Worm (Caenorhabditis elegans) whole organism, young adult: Measurements from ENCODE around the gene apn-1.

Experiments
- B0019.2 ChIP-seq: fragments of 200-800 bp; sonication (Bioruptor generic); conservative IDR thresholded peaks from 2 replicates; pipeline ENCODE4 v1.3.6; 2022; ENCODE audit warnings: missing genetic modification reagents, missing genetic modification characterization, missing compliant biosample characterization
- B0336.3 ChIP-seq: fragments of 200-800 bp; sonication (Bioruptor generic); IDR thresholded peaks from 2 replicates; pipeline ENCODE4 v1.3.6; 2022; ENCODE audit warnings: missing genetic modification characterization, missing compliant biosample characterization
- C17E4.6 ChIP-seq: fragments of 200-800 bp; sonication (Bioruptor generic); IDR thresholded peaks from 2 replicates; pipeline ENCODE4 v1.3.6; 2022; ENCODE audit warnings: missing genetic modification reagents, missing genetic modification characterization, missing compliant biosample characterization
- D2030.7 ChIP-seq: fragments of 200-800 bp; sonication (Bioruptor generic); IDR thresholded peaks from 2 replicates; pipeline ENCODE4 v1.3.6; 2022; ENCODE audit warnings: missing genetic modification reagents, missing genetic modification characterization, missing compliant biosample characterization
- F23B12.7 ChIP-seq: sonication (generic microtip); optimal IDR thresholded peaks from 2 replicates; lab custom pipeline; 2017; ENCODE audit warnings: missing genetic modification characterization, mild to moderate bottlenecking, missing compliant biosample characterization, antibody characterized with exemption, moderate library complexity; ENCODE audit not compliant: insufficient read depth
- F37B4.10 ChIP-seq: fragments of 200-800 bp; sonication (Bioruptor generic); IDR thresholded peaks from 2 replicates; pipeline ENCODE4 v1.3.6; 2022; ENCODE audit warnings: missing genetic modification characterization, missing compliant biosample characterization
- F55B11.4 ChIP-seq: sonication (generic microtip); optimal IDR thresholded peaks from 2 replicates; lab custom pipeline; 2016; ENCODE audit warnings: missing compliant biosample characterization, missing genetic modification characterization, borderline replicate concordance; ENCODE audit not compliant: insufficient read depth
- F57A8.1 ChIP-seq: fragments of 200-800 bp; sonication (Bioruptor generic); optimal IDR thresholded peaks from 2 replicates; lab custom pipeline; 2018; ENCODE audit warnings: mild to moderate bottlenecking, missing genetic modification characterization, moderate library complexity, missing compliant biosample characterization
- F57C9.4 ChIP-seq: sonication (generic microtip); optimal IDR thresholded peaks from 2 replicates; lab custom pipeline; 2017; ENCODE audit warnings: mild to moderate bottlenecking, missing genetic modification characterization, missing compliant biosample characterization
- K11D2.4 ChIP-seq: fragments of 200-800 bp; sonication (Bioruptor generic); IDR thresholded peaks from 2 replicates; pipeline ENCODE4 v1.3.6; 2022; ENCODE audit warnings: missing genetic modification reagents, missing genetic modification characterization, missing compliant biosample characterization
- Y56A3A.18 ChIP-seq: fragments of 200-800 bp; sonication (Bioruptor generic); IDR thresholded peaks from 2 replicates; pipeline ENCODE4 v1.3.6; 2022; ENCODE audit warnings: missing genetic modification reagents, missing genetic modification characterization, missing compliant biosample characterization
- Y79H2A.3 ChIP-seq: fragments of 200-800 bp; sonication (Bioruptor generic); conservative IDR thresholded peaks from 2 replicates; pipeline ENCODE4 v1.3.6; 2022; ENCODE audit warnings: missing genetic modification reagents, missing genetic modification characterization, missing compliant biosample characterization
- ZK185.1 ChIP-seq: sonication (generic microtip); optimal IDR thresholded peaks from 2 replicates; lab custom pipeline; 2016; ENCODE audit warnings: mild to moderate bottlenecking, missing genetic modification characterization, missing compliant biosample characterization; ENCODE audit not compliant: poor library complexity, severe bottlenecking
- bed-1 ChIP-seq: fragments of 200-800 bp; sonication (Bioruptor generic); IDR thresholded peaks from 2 replicates; pipeline ENCODE4 v1.3.6; 2022; ENCODE audit warnings: missing genetic modification reagents, missing genetic modification characterization, missing compliant biosample characterization
- bed-2 ChIP-seq: fragments of 200-800 bp; sonication (Bioruptor generic); IDR thresholded peaks from 2 replicates; pipeline ENCODE4 v1.3.6; 2022; ENCODE audit warnings: missing genetic modification reagents, missing genetic modification characterization, missing compliant biosample characterization
- ccch-3 ChIP-seq: fragments of 200-800 bp; sonication (Bioruptor generic); optimal IDR thresholded peaks from 2 replicates; lab custom pipeline; 2018; ENCODE audit warnings: mild to moderate bottlenecking, missing genetic modification characterization, missing compliant biosample characterization
- cebp-1 ChIP-seq, 2 experiments: fragments of 200-800 bp in 1 of 2; sonication (Bioruptor generic) in 1 of 2; sonication (generic microtip) in 1 of 2; IDR thresholded peaks in 1 of 2; optimal IDR thresholded peaks in 1 of 2; 2 replicates each; pipeline versions ENCODE4 v1.3.6 to Lab custom; 2017 to 2022; ENCODE audit warnings: missing compliant biosample characterization in 2 of 2, missing genetic modification characterization in 2 of 2, mild to moderate bottlenecking in 1 of 2, missing genetic modification reagents in 1 of 2, moderate library complexity in 1 of 2
- ceh-100 ChIP-seq: fragments of 200-800 bp; sonication (Bioruptor generic); IDR thresholded peaks from 2 replicates; pipeline ENCODE4 v1.3.6; 2022; ENCODE audit warnings: missing genetic modification reagents, missing genetic modification characterization, missing compliant biosample characterization
- ceh-40 ChIP-seq: fragments of 200-800 bp; sonication (Bioruptor generic); IDR thresholded peaks from 2 replicates; pipeline ENCODE4 v1.3.6; 2022; ENCODE audit warnings: missing genetic modification characterization, missing compliant biosample characterization
- ceh-58 ChIP-seq: fragments of 200-800 bp; sonication (Bioruptor generic); IDR thresholded peaks from 2 replicates; pipeline ENCODE4 v1.3.6; 2022; ENCODE audit warnings: missing genetic modification characterization, missing compliant biosample characterization
- efl-1 ChIP-seq: fragments of 150-350 bp; optimal IDR thresholded peaks from 2 replicates; lab custom pipeline; 2014; ENCODE audit warnings: missing biosample characterization, missing genetic modification reagents, missing genetic modification characterization
- egl-18 ChIP-seq: fragments of 200-800 bp; sonication (Bioruptor generic); IDR thresholded peaks from 2 replicates; pipeline ENCODE4 v1.3.6; 2022; ENCODE audit warnings: missing genetic modification reagents, missing genetic modification characterization, missing compliant biosample characterization
- ekl-4 ChIP-seq: fragments of 200-800 bp; sonication (Bioruptor generic); IDR thresholded peaks from 2 replicates; pipeline ENCODE4 v1.3.6; 2022; ENCODE audit warnings: missing genetic modification reagents, missing genetic modification characterization, missing compliant biosample characterization
- fkh-3 ChIP-seq: sonication (generic microtip); optimal IDR thresholded peaks from 2 replicates; lab custom pipeline; 2016; ENCODE audit warnings: mild to moderate bottlenecking, missing genetic modification characterization, missing compliant biosample characterization
- hmg-1.2 ChIP-seq: fragments of 200-800 bp; sonication (Bioruptor generic); IDR thresholded peaks from 2 replicates; pipeline ENCODE4 v1.3.6; 2022; ENCODE audit warnings: missing genetic modification reagents, missing genetic modification characterization, missing compliant biosample characterization
- lag-1 ChIP-seq: fragments of 200-800 bp; sonication (Bioruptor generic); IDR thresholded peaks from 2 replicates; pipeline ENCODE4 v1.3.6; 2022; ENCODE audit warnings: missing genetic modification reagents, missing genetic modification characterization, missing compliant biosample characterization
- let-607 ChIP-seq, 2 experiments: fragments of 200-800 bp in 1 of 2; sonication (Bioruptor generic) in 1 of 2; sonication (generic microtip) in 1 of 2; optimal IDR thresholded peaks; 2 replicates each; lab custom pipeline; 2016 to 2018; ENCODE audit warnings: mild to moderate bottlenecking in 2 of 2, missing compliant biosample characterization in 2 of 2, missing genetic modification characterization in 2 of 2, moderate library complexity in 2 of 2, missing genotype in 1 of 2
- lin-26 ChIP-seq: fragments of 200-800 bp; sonication (Bioruptor generic); IDR thresholded peaks from 2 replicates; pipeline ENCODE4 v1.3.6; 2022; ENCODE audit warnings: missing genetic modification reagents, missing genetic modification characterization, missing compliant biosample characterization
- lin-35 ChIP-seq, 3 experiments: fragments of 150-350 bp in 2 of 3; sonication (generic microtip) in 1 of 3; optimal IDR thresholded peaks; 2 replicates each; lab custom pipeline; 2014 to 2018; ENCODE audit warnings: missing biosample characterization in 3 of 3, missing genetic modification characterization in 3 of 3, missing genetic modification reagents in 3 of 3
- lin-54 ChIP-seq: fragments of 200-800 bp; sonication (Bioruptor generic); optimal IDR thresholded peaks from 2 replicates; lab custom pipeline; 2018; ENCODE audit warnings: mild to moderate bottlenecking, missing genetic modification characterization, missing compliant biosample characterization
- lsl-1 ChIP-seq: fragments of 200-800 bp; sonication (Bioruptor generic); optimal IDR thresholded peaks from 2 replicates; lab custom pipeline; 2018; ENCODE audit warnings: mild to moderate bottlenecking, missing genetic modification characterization, moderate library complexity, missing compliant biosample characterization
- madf-3 ChIP-seq: fragments of 200-800 bp; sonication (Bioruptor generic); IDR thresholded peaks from 2 replicates; pipeline ENCODE4 v1.3.6; 2022; ENCODE audit warnings: missing genetic modification reagents, missing genetic modification characterization, missing compliant biosample characterization
- mel-28 ChIP-seq: sonication (generic microtip); optimal IDR thresholded peaks from 2 replicates; lab custom pipeline; 2016; ENCODE audit warnings: borderline replicate concordance, mild to moderate bottlenecking, missing genetic modification characterization, missing compliant biosample characterization
- mes-4 ChIP-seq: sonication (generic microtip); optimal IDR thresholded peaks from 2 replicates; lab custom pipeline; 2016; ENCODE audit warnings: missing genotype, missing genetic modification characterization, missing compliant biosample characterization
- mxl-1 ChIP-seq: sonication (generic microtip); optimal IDR thresholded peaks from 2 replicates; lab custom pipeline; 2016; ENCODE audit warnings: missing genetic modification characterization, missing compliant biosample characterization
- rcor-1 ChIP-seq: fragments of 200-800 bp; sonication (Bioruptor generic); IDR thresholded peaks from 2 replicates; pipeline ENCODE4 v1.3.6; 2022; ENCODE audit warnings: missing genetic modification reagents, missing genetic modification characterization, missing compliant biosample characterization
- repo-1 ChIP-seq: sonication (generic microtip); optimal IDR thresholded peaks from 2 replicates; lab custom pipeline; 2017; ENCODE audit warnings: mild to moderate bottlenecking, missing genetic modification characterization, missing compliant biosample characterization
- sea-2 ChIP-seq: fragments of 200-800 bp; sonication (Bioruptor generic); IDR thresholded peaks from 2 replicates; pipeline ENCODE4 v1.3.6; 2022; ENCODE audit warnings: missing genetic modification characterization, missing compliant biosample characterization
- tlf-1 ChIP-seq: fragments of 200-800 bp; sonication (Bioruptor generic); optimal IDR thresholded peaks from 2 replicates; lab custom pipeline; 2018; ENCODE audit warnings: mild to moderate bottlenecking, missing genetic modification characterization, missing compliant biosample characterization
- unc-130 ChIP-seq: sonication (generic microtip); optimal IDR thresholded peaks from 2 replicates; lab custom pipeline; 2016; ENCODE audit warnings: missing genetic modification reagents, missing genetic modification characterization, missing compliant biosample characterization
- unc-62 ChIP-seq: fragments of 150-350 bp; optimal IDR thresholded peaks from 2 replicates; lab custom pipeline; 2014; ENCODE audit warnings: missing biosample characterization, missing genetic modification reagents, missing genetic modification characterization
- xnd-1 ChIP-seq: sonication (generic microtip); optimal IDR thresholded peaks from 2 replicates; lab custom pipeline; 2016; ENCODE audit warnings: missing genotype, missing genetic modification reagents, missing genetic modification characterization, missing compliant biosample characterization
- zim-3 ChIP-seq: sonication (generic microtip); optimal IDR thresholded peaks from 2 replicates; lab custom pipeline; 2017; ENCODE audit warnings: mild to moderate bottlenecking, missing genetic modification characterization, moderate library complexity, missing compliant biosample characterization
- ztf-18 ChIP-seq: sonication (generic microtip); optimal IDR thresholded peaks from 2 replicates; lab custom pipeline; 2016; ENCODE audit warnings: missing genotype, mild to moderate bottlenecking, missing genetic modification characterization, missing compliant biosample characterization
- ztf-25 ChIP-seq: fragments of 200-800 bp; sonication (Bioruptor generic); IDR thresholded peaks from 2 replicates; pipeline ENCODE4 v1.3.6; 2022; ENCODE audit warnings: missing genetic modification reagents, missing genetic modification characterization, missing compliant biosample characterization
- ztf-28 ChIP-seq: fragments of 200-800 bp; sonication (Bioruptor generic); IDR thresholded peaks from 2 replicates; pipeline ENCODE4 v1.3.6; 2022; ENCODE audit warnings: missing genetic modification reagents, missing genetic modification characterization, missing compliant biosample characterization
- ztf-6 ChIP-seq: fragments of 200-800 bp; sonication (Bioruptor generic); IDR thresholded peaks from 2 replicates; pipeline ENCODE4 v1.3.6; 2022; ENCODE audit warnings: missing genetic modification reagents, missing genetic modification characterization, missing compliant biosample characterization

The apn-1 gene

DNA sequence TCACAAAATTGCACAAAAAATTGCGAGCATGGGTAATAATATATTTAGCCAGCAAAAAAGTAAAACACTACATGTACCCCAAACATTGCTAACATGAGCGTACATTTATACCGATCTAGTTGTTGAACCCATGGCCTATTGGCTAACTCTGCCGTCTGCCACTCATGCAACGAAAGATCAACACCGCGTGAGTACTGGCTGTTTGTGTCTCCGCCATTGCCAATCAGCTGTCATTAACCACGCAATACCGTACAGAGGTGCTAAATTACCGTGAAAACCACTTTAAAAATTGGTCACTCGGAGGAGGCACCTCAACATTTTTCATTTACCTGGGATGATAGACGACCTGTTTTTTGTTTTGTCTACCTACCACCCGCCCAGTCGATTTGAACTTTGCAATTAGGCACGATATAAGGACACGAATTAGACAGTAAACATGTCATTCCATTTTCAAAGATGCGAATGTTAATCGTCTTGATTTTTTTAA lies 28.0 kb downstream of the apn-1 start, which contains the start of gene K02C4.2 (continued):
- TF ChIP-seq lin-26 (GFP tag; lab: Robert Waterston, UW) (peak; percentile 95), ztf-28 (GFP tag; lab: Robert Waterston, UW) (peak; percentile 73; the same call in 1 of the 2 replicates), ztf-6 (GFP tag; lab: Robert Waterston, UW) (no peak), F23B12.7 (tag; lab: Kevin White, UChicago) (peak; percentile 76), mel-28 (tag; lab: Kevin White, UChicago) (no peak), bed-2 (no peak), C17E4.6 (GFP tag; lab: Robert Waterston, UW) (no peak), K11D2.4 (no peak), mes-4 (tag; lab: Kevin White, UChicago) (peak; percentile 81), tlf-1 (GFP tag; lab: Kevin White, UChicago) (peak; percentile 75), ekl-4 (GFP tag; lab: Robert Waterston, UW) (peak; percentile 74), F57C9.4 (tag; lab: Kevin White, UChicago) (peak; percentile 1), egl-18 (GFP tag; lab: Robert Waterston, UW) (no peak), lag-1 (GFP tag; lab: Robert Waterston, UW) (0 out of 2 replicates have a peak, but pooled peaks have one; percentile 55), sea-2 (GFP tag; lab: Robert Waterston, UW) (0 out of 2 replicates have a peak, but pooled peaks have one; percentile 58), madf-3 (0 out of 2 replicates have a peak, but pooled peaks have one; percentile 67), xnd-1 (tag; lab: Kevin White, UChicago) (peak; percentile 17), Y79H2A.3 (GFP tag; lab: Robert Waterston, UW) (no peak; the same call in 1 of the 2 replicates), ztf-18 (peak; percentile 83), rcor-1 (GFP tag; lab: Robert Waterston, UW) (peak; percentile 77), unc-62 (no peak), ccch-3 (GFP tag; lab: Kevin White, UChicago) (no peak), repo-1 (tag; lab: Kevin White, UChicago) (peak; percentile 87), D2030.7 (GFP tag; lab: Robert Waterston, UW) (peak; percentile 55), ceh-40 (GFP tag; lab: Robert Waterston, UW) (peak; percentile 57; the same call in 1 of the 2 replicates), lin-35 (GFP tag; optimal IDR thresholded peaks at IDR 0.05; lab: Kevin White, UChicago) (peak in 1 of 3 experiments; percentile 72), lin-54 (GFP tag; lab: Kevin White, UChicago) (peak; percentile 76), F37B4.10 (GFP tag; lab: Robert Waterston, UW) (0 out of 2 replicates have a peak, but pooled peaks have one; percentile 35), ZK185.1 (tag; lab: Kevin White, UChicago) (peak; percentile 86), unc-130 (peak; percentile 68), ceh-100 (GFP tag; lab: Robert Waterston, UW) (peak; percentile 43), ceh-58 (GFP tag; lab: Robert Waterston, UW) (no peak), B0336.3 (peak; percentile 67), F55B11.4 (tag; lab: Kevin White, UChicago) (no peak), efl-1 (GFP tag; lab: Kevin White, UChicago) (no peak), fkh-3 (peak; percentile 85), F57A8.1 (GFP tag; lab: Kevin White, UChicago) (no peak), hmg-1.2 (GFP tag; lab: Robert Waterston, UW) (peak; percentile 58), cebp-1 (GFP tag; IDR thresholded peaks at IDR 0.05; lab: Robert Waterston, UW) (0 out of 2 replicates have a peak, but pooled peaks have one; percentile 27), cebp-1 (tag; optimal IDR thresholded peaks at IDR 0.05; lab: Kevin White, UChicago) (peak; percentile 71), lsl-1 (GFP tag; lab: Kevin White, UChicago) (peak; percentile 68), mxl-1 (tag; lab: Kevin White, UChicago) (peak; percentile 87), ztf-25 (GFP tag; lab: Robert Waterston, UW) (0 out of 2 replicates have a peak, but pooled peaks have one; percentile 53), Y56A3A.18 (GFP tag; lab: Robert Waterston, UW) (peak; percentile 58; the same call in 1 of the 2 replicates), bed-1 (no peak), zim-3 (tag; lab: Kevin White, UChicago) (peak; percentile 89), B0019.2 (0 out of 2 replicates have a peak, but pooled peaks have one; percentile 40), let-607 (tag; optimal IDR thresholded peaks at IDR 0.05; lab: Kevin White, UChicago) (peak; percentile 61 to 72)
